Worm (Caenorhabditis elegans) whole organism, L4/young adult: ENCODE results near the gene dli-1.

Source experiments
- W03F9.2 ChIP-seq: fragments of 150-350 bp; optimal IDR thresholded peaks from 2 replicates; lab custom pipeline; 2014; ENCODE audit warnings: missing biosample characterization, missing genetic modification characterization
- dao-5 ChIP-seq: sonication (generic microtip); optimal IDR thresholded peaks from 2 replicates; lab custom pipeline; 2016; ENCODE audit warnings: missing genotype, missing genetic modification characterization, moderate library complexity, missing compliant biosample characterization
- him-1 ChIP-seq: sonication (generic microtip); optimal IDR thresholded peaks from 2 replicates; lab custom pipeline; 2016; ENCODE audit warnings: missing genotype, missing genetic modification reagents, missing genetic modification characterization, missing compliant biosample characterization

dli-1 gene

DNA sequence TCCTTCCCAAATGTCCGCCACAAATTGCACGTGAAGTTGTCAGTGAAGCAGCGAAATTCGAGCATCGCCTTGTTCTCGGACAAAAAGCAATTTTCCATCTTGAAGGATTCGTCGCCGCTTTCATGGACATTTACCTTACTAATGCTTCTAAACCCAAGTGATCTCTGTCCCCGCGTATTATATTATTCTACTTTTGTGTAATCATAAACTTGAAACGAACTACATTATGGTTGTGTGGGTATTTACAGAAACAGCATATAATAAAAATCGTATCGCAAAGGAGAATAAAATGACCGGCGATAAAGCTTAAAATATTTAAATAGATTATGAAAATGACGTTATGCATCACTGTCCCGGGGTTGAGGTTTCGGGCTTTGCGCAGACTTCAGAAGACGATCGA, 1.8 kb downstream of the dli-1 start:
- no peak for TF ChIP-seq him-1
- no peak for TF ChIP-seq dao-5 (tag; lab: Kevin White, UChicago)
- TF ChIP-seq W03F9.2 (tag; lab: Kevin White, UChicago) = no peak

DNA sequence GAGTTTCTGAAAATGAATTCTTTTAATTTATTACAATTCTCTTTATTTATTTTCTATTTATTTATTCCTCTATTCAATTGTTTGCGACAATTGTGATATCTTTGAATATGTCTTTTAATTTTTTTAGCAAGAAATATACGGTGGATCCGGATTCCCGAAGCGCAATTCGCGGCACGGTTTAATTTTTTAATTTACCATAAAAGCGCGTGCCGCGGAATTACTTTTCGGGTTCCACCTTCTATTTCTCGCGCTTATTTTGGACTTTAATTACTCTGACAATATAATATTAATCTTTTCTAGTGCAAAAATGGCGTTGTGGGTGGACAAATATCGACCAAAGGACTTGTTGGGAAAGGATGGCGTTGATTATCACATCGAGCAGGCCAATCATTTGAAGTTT, 3.1 kb downstream of the dli-1 start, which contains the start of gene rfc-3:
rfc-3 (plus strand) TSS at position 301 of the 400 bp plus-strand sequence.
- no peak for TF ChIP-seq dao-5 (tag; lab: Kevin White, UChicago)
- no peak for TF ChIP-seq W03F9.2 (tag; lab: Kevin White, UChicago)
- no peak for TF ChIP-seq him-1

- TF ChIP-seq him-1 (no peak), W03F9.2 (tag; lab: Kevin White, UChicago) (no peak), dao-5 (tag; lab: Kevin White, UChicago) (no peak)
These were observed 4.9 kb downstream of the dli-1 start, which contains the start of the genes prcc-1 and C39E9.12 for ce11 chrIV:13093677-13094076. Gene prcc-1 (minus strand): TSS chrIV:13093795. Gene C39E9.12 (plus strand): TSS chrIV:13094007.

DNA sequence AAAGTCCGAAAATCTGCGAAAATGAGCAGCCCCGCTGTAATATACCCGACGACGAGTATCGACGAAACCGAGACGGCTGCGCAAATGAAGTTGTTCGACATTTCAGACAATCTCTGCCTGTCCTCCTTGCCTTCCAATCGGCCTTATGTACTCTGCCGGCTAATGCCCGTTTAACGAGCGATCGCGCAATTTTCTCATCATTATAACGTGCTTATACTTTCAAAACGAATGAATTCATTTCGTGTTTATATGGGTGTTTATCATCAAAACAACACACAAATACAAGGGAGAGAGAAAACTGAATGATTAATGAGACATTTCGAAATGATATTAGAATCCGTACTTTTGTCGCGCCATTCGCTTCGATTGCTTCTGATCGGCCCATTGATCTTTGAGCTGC, 7.6 kb downstream of the dli-1 start, which contains the start of gene col-132:
col-132 (minus strand) TSS at position 101 of the 400 bp plus-strand sequence.
- no peak for TF ChIP-seq him-1
- no peak for TF ChIP-seq W03F9.2 (tag; lab: Kevin White, UChicago)
- no peak for TF ChIP-seq dao-5 (tag; lab: Kevin White, UChicago)

DNA sequence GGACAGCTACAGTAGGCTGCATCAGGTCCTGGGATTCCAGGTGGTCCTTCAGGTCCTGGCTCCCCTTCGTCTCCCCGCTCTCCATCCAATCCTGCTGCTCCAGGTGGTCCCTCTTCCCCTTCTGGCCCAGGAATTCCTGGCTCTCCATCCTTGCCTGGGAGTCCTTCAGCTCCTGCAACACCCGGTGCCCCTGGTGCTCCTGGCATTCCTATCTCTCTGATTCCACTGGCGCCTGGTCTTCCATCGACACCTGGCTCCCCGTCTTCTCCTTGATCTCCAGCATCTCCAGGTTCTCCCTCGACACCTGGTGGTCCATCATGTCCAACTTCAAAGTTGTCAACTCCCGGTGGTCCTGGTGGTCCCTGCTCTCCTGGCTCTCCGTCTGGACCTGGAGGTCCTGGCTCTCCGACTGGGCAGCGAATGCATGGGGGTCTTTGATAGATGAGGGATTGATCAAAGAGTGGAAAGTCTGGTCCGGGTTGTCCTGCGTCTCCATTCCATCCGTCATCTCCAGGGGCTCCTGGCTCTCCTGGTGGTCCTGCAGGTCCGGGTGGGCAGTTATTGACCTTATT, 8.8 kb downstream of the dli-1 start:
- no peak for TF ChIP-seq dao-5 (tag; lab: Kevin White, UChicago)
- no peak for TF ChIP-seq him-1
- no peak for TF ChIP-seq W03F9.2 (tag; lab: Kevin White, UChicago)

ce11 chrIV:13086705-13087104, 11.9 kb downstream of the dli-1 start, which contains the start of gene spin-2:
Gene spin-2 (plus strand): TSS chrIV:13087005.
- TF ChIP-seq him-1 (no peak), W03F9.2 (tag; lab: Kevin White, UChicago) (no peak), dao-5 (tag; lab: Kevin White, UChicago) (no peak)

- TF ChIP-seq dao-5 (tag; lab: Kevin White, UChicago) (no peak), W03F9.2 (tag; lab: Kevin White, UChicago) (no peak), him-1 (no peak)
These were observed 12.9 kb downstream of the dli-1 start for ce11 chrIV:13085675-13086074.

DNA sequence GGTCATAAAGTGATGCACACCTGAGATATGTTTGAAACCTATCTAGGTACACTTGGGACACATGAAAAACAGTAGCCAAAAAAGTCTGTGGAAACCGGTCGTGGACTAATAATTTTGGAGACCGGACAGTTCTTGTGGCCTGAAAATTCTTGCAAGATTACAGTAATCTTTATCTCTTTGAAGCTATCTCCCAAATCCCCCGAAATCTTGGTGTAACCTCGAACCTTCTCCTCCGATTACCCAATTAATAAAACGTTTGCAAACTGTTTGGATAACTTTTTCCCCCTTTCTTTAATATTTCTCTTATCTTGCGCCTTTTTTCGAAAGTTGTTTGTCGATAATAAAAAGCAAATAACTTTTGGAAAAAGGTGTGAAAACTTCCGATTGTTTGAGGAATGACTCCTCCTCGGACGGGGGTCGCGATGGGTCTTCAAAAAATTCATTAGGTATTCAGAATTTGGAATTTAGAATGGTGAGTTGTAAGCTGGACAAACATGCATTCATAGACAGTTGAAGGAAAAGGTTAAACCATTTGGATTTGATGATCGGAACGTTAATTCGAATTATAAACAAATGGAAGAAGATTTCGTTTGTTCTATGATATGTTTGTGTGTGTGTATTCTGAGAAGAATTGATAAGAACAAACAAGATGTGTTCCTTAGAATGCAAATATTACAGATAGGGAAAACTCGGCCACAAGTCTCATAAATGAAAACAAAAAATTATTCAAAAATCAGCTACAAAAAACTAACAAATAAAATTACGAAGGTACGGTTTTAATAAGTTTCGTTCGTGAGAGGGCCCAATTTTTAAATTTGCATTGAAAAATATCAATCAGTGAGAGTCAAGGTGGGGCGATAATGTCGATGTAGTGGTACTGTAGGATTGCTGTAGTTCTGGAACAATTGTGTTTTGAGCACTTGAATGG, 15.5 kb downstream of the dli-1 start:
- TF ChIP-seq dao-5 (tag; lab: Kevin White, UChicago) (no peak), him-1 (no peak), W03F9.2 (tag; lab: Kevin White, UChicago) (no peak)

ce11 chrIV:13082106-13082505, 16.5 kb downstream of the dli-1 start:
- TF ChIP-seq him-1 = no peak
- no peak for TF ChIP-seq W03F9.2 (tag; lab: Kevin White, UChicago)
- TF ChIP-seq dao-5 (tag; lab: Kevin White, UChicago) = no peak

- no peak for TF ChIP-seq W03F9.2 (tag; lab: Kevin White, UChicago)
- TF ChIP-seq him-1 = no peak
- TF ChIP-seq dao-5 (tag; lab: Kevin White, UChicago) = no peak
These were observed 17.7 kb downstream of the dli-1 start for ce11 chrIV:13080861-13081260.

- TF ChIP-seq dao-5 (tag; lab: Kevin White, UChicago) (no peak), him-1 (no peak)
These were observed 18.4 kb downstream of the dli-1 start for ce11 chrIV:13080185-13080584.

- TF ChIP-seq him-1 = no peak
- no peak for TF ChIP-seq dao-5 (tag; lab: Kevin White, UChicago)
- TF ChIP-seq W03F9.2 (tag; lab: Kevin White, UChicago) = no peak
These were observed 19.5 kb downstream of the dli-1 start, which contains the start of gene C39E9.8 for ce11 chrIV:13079119-13079518. Gene C39E9.8 (plus strand): TSS chrIV:13079446.

- TF ChIP-seq dao-5 (tag; lab: Kevin White, UChicago) (no peak), him-1 (no peak), W03F9.2 (tag; lab: Kevin White, UChicago) (no peak)
These were observed 20.2 kb downstream of the dli-1 start for ce11 chrIV:13078342-13078741.

ce11 chrIV:13077694-13078093, 20.9 kb downstream of the dli-1 start:
- TF ChIP-seq him-1 = no peak
- TF ChIP-seq dao-5 (tag; lab: Kevin White, UChicago) = no peak
- no peak for TF ChIP-seq W03F9.2 (tag; lab: Kevin White, UChicago)
